Worm (Caenorhabditis elegans) whole organism, L1 larva: ENCODE results near the gene T19D12.6.

Experiments used
- ama-1 ChIP-seq: fragments of 150-350 bp; optimal IDR thresholded peaks from 2 replicates; lab custom pipeline; 2014
- ces-1 ChIP-seq: fragments of 150-350 bp; optimal IDR thresholded peaks from 2 replicates; lab custom pipeline; 2014; ENCODE audit warnings: missing biosample characterization, missing genetic modification reagents, missing genetic modification characterization
- dpl-1 ChIP-seq, 3 experiments: fragments of 150-350 bp in 2 of 3; sonication (generic microtip) in 1 of 3; optimal IDR thresholded peaks; 2 replicates each; lab custom pipeline; 2014 to 2017; ENCODE audit warnings: missing biosample characterization in 3 of 3, missing genetic modification characterization in 3 of 3, missing genetic modification reagents in 3 of 3
- elt-2 ChIP-seq: sonication (generic microtip); optimal IDR thresholded peaks from 2 replicates; lab custom pipeline; 2016; ENCODE audit warnings: missing genetic modification characterization, mild to moderate bottlenecking, inconsistent platforms, missing compliant biosample characterization, missing genetic modification reagents
- elt-3 ChIP-seq, 6 experiments: fragments of 150-350 bp in 1 of 6; sonication (generic microtip); optimal IDR thresholded peaks; 2 replicates each; lab custom pipeline; 2017 to 2018; ENCODE audit warnings: missing biosample characterization in 6 of 6, missing genetic modification characterization in 6 of 6, inconsistent platforms in 1 of 6
- fos-1 ChIP-seq: fragments of 150-350 bp; optimal IDR thresholded peaks from 2 replicates; lab custom pipeline; 2014; ENCODE audit warnings: missing biosample characterization, missing genetic modification characterization
- jun-1 ChIP-seq: fragments of 150-350 bp; optimal IDR thresholded peaks from 2 replicates; lab custom pipeline; 2014; ENCODE audit warnings: missing biosample characterization, missing genetic modification reagents, missing genetic modification characterization
- lsy-2 ChIP-seq, 2 experiments: fragments of 150-350 bp; optimal IDR thresholded peaks; 2 replicates each; lab custom pipeline; 2014; ENCODE audit warnings: missing biosample characterization in 2 of 2, missing genetic modification characterization in 2 of 2
- nhr-20 ChIP-seq: sonication (generic microtip); optimal IDR thresholded peaks from 2 replicates; lab custom pipeline; 2016; ENCODE audit warnings: mild to moderate bottlenecking, missing genetic modification characterization, missing compliant biosample characterization
- snpc-4 ChIP-seq: fragments of 150-350 bp; optimal IDR thresholded peaks from 2 replicates; lab custom pipeline; 2014; ENCODE audit warnings: missing biosample characterization, missing genetic modification characterization
- sptf-1 ChIP-seq: fragments of 150-350 bp; optimal IDR thresholded peaks from 2 replicates; lab custom pipeline; 2014; ENCODE audit warnings: missing biosample characterization, missing genetic modification characterization
- ztf-11 ChIP-seq, 2 experiments: sonication (generic microtip); optimal IDR thresholded peaks; 2 replicates each; lab custom pipeline; 2016 to 2017; ENCODE audit warnings: missing genetic modification characterization in 2 of 2, missing biosample characterization in 1 of 2, missing compliant biosample characterization in 1 of 2
- ztf-4 ChIP-seq: fragments of 150-350 bp; optimal IDR thresholded peaks from 2 replicates; lab custom pipeline; 2014; ENCODE audit warnings: missing biosample characterization, missing genetic modification characterization

DNA sequence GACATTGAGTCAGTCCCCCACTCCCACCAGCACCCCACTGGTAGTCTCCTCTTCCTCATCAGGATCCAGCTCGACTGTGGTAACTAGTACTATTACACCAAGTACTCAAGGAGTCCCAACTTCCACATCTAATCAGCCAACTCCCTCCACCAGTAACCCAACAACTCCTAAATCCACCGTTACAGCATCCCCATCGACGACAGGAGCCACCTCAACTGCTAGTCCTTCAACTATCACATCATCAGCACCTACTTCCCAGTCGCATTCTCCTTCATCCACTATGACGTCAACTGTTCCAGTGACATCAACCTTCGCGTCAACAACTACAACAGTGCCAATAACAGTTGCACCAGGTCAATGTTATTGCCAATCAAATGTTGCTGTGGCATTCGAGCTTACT is 25.6 kb upstream of the T19D12.6 start:
- TF ChIP-seq dpl-1 (GFP tag; optimal IDR thresholded peaks at IDR 0.05; lab: Kevin White, UChicago) (no peak), ama-1 (no peak), elt-2 (tag; lab: Kevin White, UChicago) (no peak), ztf-4 (tag; lab: Kevin White, UChicago) (no peak), snpc-4 (tag; lab: Kevin White, UChicago) (no peak), jun-1 (tag; lab: Kevin White, UChicago) (no peak), ztf-11 (tag; optimal IDR thresholded peaks at IDR 0.05; lab: Kevin White, UChicago) (no peak), elt-3 (tag; optimal IDR thresholded peaks at IDR 0.05; lab: Kevin White, UChicago) (no peak), fos-1 (tag; lab: Kevin White, UChicago) (no peak), lsy-2 (tag; optimal IDR thresholded peaks at IDR 0.05; lab: Kevin White, UChicago) (no peak), ces-1 (GFP tag; lab: Kevin White, UChicago) (no peak), nhr-20 (no peak), sptf-1 (no peak)
